Worm (Caenorhabditis elegans) whole organism, young adult: ENCODE measurements around the gene csn-4.

Experiments used
- B0336.3 ChIP-seq: fragments of 200-800 bp; sonication (Bioruptor generic); IDR thresholded peaks from 2 replicates; pipeline ENCODE4 v1.3.6; 2022; ENCODE audit warnings: missing genetic modification characterization, missing compliant biosample characterization
- F10E7.11 ChIP-seq: sonication (generic microtip); optimal IDR thresholded peaks from 2 replicates; lab custom pipeline; 2017; ENCODE audit warnings: mild to moderate bottlenecking, missing genetic modification characterization, moderate library complexity, missing compliant biosample characterization
- F33H1.4 ChIP-seq: fragments of 200-800 bp; sonication (Bioruptor generic); IDR thresholded peaks from 2 replicates; pipeline ENCODE4 v1.3.6; 2022; ENCODE audit warnings: missing genetic modification reagents, missing genetic modification characterization, missing compliant biosample characterization
- F39B2.1 ChIP-seq: fragments of 200-800 bp; sonication (Bioruptor generic); IDR thresholded peaks from 2 replicates; pipeline ENCODE4 v1.3.6; 2022; ENCODE audit warnings: missing genetic modification reagents, missing genetic modification characterization, missing compliant biosample characterization
- F57C9.4 ChIP-seq: sonication (generic microtip); optimal IDR thresholded peaks from 2 replicates; lab custom pipeline; 2017; ENCODE audit warnings: mild to moderate bottlenecking, missing genetic modification characterization, missing compliant biosample characterization
- T07F8.4 ChIP-seq: sonication (generic microtip); optimal IDR thresholded peaks from 2 replicates; lab custom pipeline; 2016; ENCODE audit warnings: mild to moderate bottlenecking, missing genetic modification characterization, moderate library complexity, missing compliant biosample characterization
- Y56A3A.18 ChIP-seq: fragments of 200-800 bp; sonication (Bioruptor generic); IDR thresholded peaks from 2 replicates; pipeline ENCODE4 v1.3.6; 2022; ENCODE audit warnings: missing genetic modification reagents, missing genetic modification characterization, missing compliant biosample characterization
- Y67H2A.10 ChIP-seq: fragments of 200-800 bp; sonication (Bioruptor generic); conservative IDR thresholded peaks from 2 replicates; pipeline ENCODE4 v1.3.6; 2022; ENCODE audit warnings: missing genetic modification reagents, missing genetic modification characterization, missing compliant biosample characterization
- aptf-3 ChIP-seq: fragments of 200-800 bp; sonication (Bioruptor generic); IDR thresholded peaks from 2 replicates; pipeline ENCODE4 v1.3.6; 2022; ENCODE audit warnings: missing genetic modification characterization, missing compliant biosample characterization
- attf-3 ChIP-seq: fragments of 200-800 bp; sonication (Bioruptor generic); conservative IDR thresholded peaks from 2 replicates; pipeline ENCODE4 v1.3.6; 2022; ENCODE audit warnings: missing genetic modification reagents, missing genetic modification characterization, missing compliant biosample characterization
- attf-5 ChIP-seq: fragments of 200-800 bp; sonication (Bioruptor generic); optimal IDR thresholded peaks from 2 replicates; lab custom pipeline; 2018; ENCODE audit warnings: mild to moderate bottlenecking, missing genetic modification characterization, missing compliant biosample characterization
- cebp-2 ChIP-seq: fragments of 200-800 bp; sonication (Bioruptor generic); IDR thresholded peaks from 2 replicates; pipeline ENCODE4 v1.3.6; 2022; ENCODE audit warnings: missing genetic modification characterization, missing compliant biosample characterization
- ceh-58 ChIP-seq: fragments of 200-800 bp; sonication (Bioruptor generic); IDR thresholded peaks from 2 replicates; pipeline ENCODE4 v1.3.6; 2022; ENCODE audit warnings: missing genetic modification characterization, missing compliant biosample characterization
- chd-7 ChIP-seq: sonication (generic microtip); optimal IDR thresholded peaks from 2 replicates; lab custom pipeline; 2016; ENCODE audit warnings: mild to moderate bottlenecking, missing genetic modification characterization, moderate library complexity, missing compliant biosample characterization
- dox-1 ChIP-seq: fragments of 200-800 bp; sonication (Bioruptor generic); IDR thresholded peaks from 2 replicates; pipeline ENCODE4 v1.3.6; 2022; ENCODE audit warnings: missing genetic modification reagents, missing genetic modification characterization, missing compliant biosample characterization
- egl-18 ChIP-seq: fragments of 200-800 bp; sonication (Bioruptor generic); IDR thresholded peaks from 2 replicates; pipeline ENCODE4 v1.3.6; 2022; ENCODE audit warnings: missing genetic modification reagents, missing genetic modification characterization, missing compliant biosample characterization
- egrh-3 ChIP-seq: fragments of 200-800 bp; sonication (Bioruptor generic); IDR thresholded peaks from 2 replicates; pipeline ENCODE4 v1.3.6; 2022; ENCODE audit warnings: missing genetic modification reagents, missing genetic modification characterization, missing compliant biosample characterization
- him-1 ChIP-seq: sonication (generic microtip); optimal IDR thresholded peaks from 2 replicates; lab custom pipeline; 2016; ENCODE audit warnings: missing genotype, missing genetic modification reagents, missing genetic modification characterization, missing compliant biosample characterization
- hmg-20 ChIP-seq: fragments of 200-800 bp; sonication (Bioruptor generic); IDR thresholded peaks from 2 replicates; pipeline ENCODE4 v1.3.6; 2022; ENCODE audit warnings: missing genetic modification reagents, missing genetic modification characterization, missing compliant biosample characterization
- lin-26 ChIP-seq: fragments of 200-800 bp; sonication (Bioruptor generic); IDR thresholded peaks from 2 replicates; pipeline ENCODE4 v1.3.6; 2022; ENCODE audit warnings: missing genetic modification reagents, missing genetic modification characterization, missing compliant biosample characterization
- lin-35 ChIP-seq, 3 experiments: fragments of 150-350 bp in 2 of 3; sonication (generic microtip) in 1 of 3; optimal IDR thresholded peaks; 2 replicates each; lab custom pipeline; 2014 to 2018; ENCODE audit warnings: missing biosample characterization in 3 of 3, missing genetic modification characterization in 3 of 3, missing genetic modification reagents in 3 of 3
- lin-40 ChIP-seq: sonication (generic microtip); optimal IDR thresholded peaks from 2 replicates; lab custom pipeline; 2016; ENCODE audit warnings: missing genetic modification characterization, mild to moderate bottlenecking, missing compliant biosample characterization, missing genotype, missing genetic modification reagents
- lsl-1 ChIP-seq: fragments of 200-800 bp; sonication (Bioruptor generic); optimal IDR thresholded peaks from 2 replicates; lab custom pipeline; 2018; ENCODE audit warnings: mild to moderate bottlenecking, missing genetic modification characterization, moderate library complexity, missing compliant biosample characterization
- madf-3 ChIP-seq: fragments of 200-800 bp; sonication (Bioruptor generic); IDR thresholded peaks from 2 replicates; pipeline ENCODE4 v1.3.6; 2022; ENCODE audit warnings: missing genetic modification reagents, missing genetic modification characterization, missing compliant biosample characterization
- madf-6 ChIP-seq: fragments of 200-800 bp; sonication (Bioruptor generic); IDR thresholded peaks from 2 replicates; pipeline ENCODE4 v1.3.6; 2022; ENCODE audit warnings: missing genetic modification reagents, missing genetic modification characterization, missing compliant biosample characterization
- mcd-1 ChIP-seq: fragments of 200-800 bp; sonication (Bioruptor generic); IDR thresholded peaks from 2 replicates; pipeline ENCODE4 v1.3.6; 2022; ENCODE audit warnings: missing genetic modification reagents, missing genetic modification characterization, missing compliant biosample characterization
- mxl-1 ChIP-seq: sonication (generic microtip); optimal IDR thresholded peaks from 2 replicates; lab custom pipeline; 2016; ENCODE audit warnings: missing genetic modification characterization, missing compliant biosample characterization
- nfya-1 ChIP-seq: sonication (generic microtip); optimal IDR thresholded peaks from 2 replicates; lab custom pipeline; 2017; ENCODE audit warnings: antibody characterized with exemption, missing compliant biosample characterization, missing genetic modification characterization, borderline replicate concordance; ENCODE audit not compliant: insufficient read depth
- nhr-90 ChIP-seq: sonication (generic microtip); optimal IDR thresholded peaks from 2 replicates; lab custom pipeline; 2016; ENCODE audit warnings: missing genotype, mild to moderate bottlenecking, missing genetic modification characterization, missing compliant biosample characterization
- snpc-1.1 ChIP-seq: sonication (generic microtip); optimal IDR thresholded peaks from 2 replicates; lab custom pipeline; 2017; ENCODE audit warnings: missing genetic modification characterization, mild to moderate bottlenecking, missing compliant biosample characterization, antibody characterized with exemption, moderate library complexity, missing genotype, missing genetic modification reagents; ENCODE audit not compliant: insufficient read depth
- tbp1 ChIP-seq: fragments of 200-800 bp; sonication (Bioruptor generic); optimal IDR thresholded peaks from 2 replicates; lab custom pipeline; 2018; ENCODE audit warnings: mild to moderate bottlenecking, missing genetic modification characterization, missing compliant biosample characterization
- xnd-1 ChIP-seq: sonication (generic microtip); optimal IDR thresholded peaks from 2 replicates; lab custom pipeline; 2016; ENCODE audit warnings: missing genotype, missing genetic modification reagents, missing genetic modification characterization, missing compliant biosample characterization
- zfh-2 ChIP-seq: fragments of 200-800 bp; sonication (Bioruptor generic); conservative IDR thresholded peaks from 2 replicates; pipeline ENCODE4 v1.3.6; 2022; ENCODE audit warnings: missing genetic modification reagents, missing genetic modification characterization, missing compliant biosample characterization
- ztf-28 ChIP-seq: fragments of 200-800 bp; sonication (Bioruptor generic); IDR thresholded peaks from 2 replicates; pipeline ENCODE4 v1.3.6; 2022; ENCODE audit warnings: missing genetic modification reagents, missing genetic modification characterization, missing compliant biosample characterization

csn-4 gene

ce11 chrIV:1056263-1056942 is 30.4 kb downstream of the csn-4 start, which contains the start of the genes Y55F3AM.13 and mrps-25:
Gene Y55F3AM.13 (minus strand): TSS chrIV:1056313.
Gene mrps-25 (plus strand): TSS chrIV:1056892.
- TF ChIP-seq attf-3 (GFP tag; lab: Robert Waterston, UW) (peak; percentile 94), egl-18 (GFP tag; lab: Robert Waterston, UW) (no peak), ztf-28 (no peak), him-1 (no peak), snpc-1.1 (tag; lab: Kevin White, UChicago) (no peak)

DNA sequence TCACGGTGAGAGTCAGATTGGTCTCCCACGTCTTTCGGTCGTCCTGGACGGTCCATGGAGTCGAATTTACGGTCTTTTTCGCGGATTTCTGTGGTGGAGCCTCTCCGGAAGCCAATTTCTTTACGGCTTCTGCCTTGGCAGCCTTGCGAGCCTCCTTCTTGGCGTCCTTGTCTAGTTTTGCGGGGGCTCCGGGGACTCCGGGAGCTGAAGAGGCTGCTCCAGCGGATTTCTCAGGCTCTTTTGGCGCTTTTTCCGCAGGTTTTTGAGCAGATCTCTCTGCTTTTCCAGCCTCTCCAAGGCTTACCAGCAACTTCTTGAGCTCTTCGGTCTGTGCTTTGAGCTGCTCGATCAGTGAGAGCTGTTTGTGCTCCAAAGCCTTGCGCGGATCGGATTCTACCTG is 31.1 kb downstream of the csn-4 start:
- TF ChIP-seq dox-1 (GFP tag; lab: Robert Waterston, UW) (peak; percentile 12; the same call in 1 of the 2 replicates), F39B2.1 (no peak), zfh-2 (peak; percentile 85), egrh-3 (GFP tag; lab: Robert Waterston, UW) (peak; percentile 66; the same call in 1 of the 2 replicates)

- TF ChIP-seq F10E7.11 (tag; lab: Kevin White, UChicago) = no peak
- TF ChIP-seq zfh-2 = no peak
- no peak for TF ChIP-seq lin-40 (tag; lab: Kevin White, UChicago)
- TF ChIP-seq attf-3 (GFP tag; lab: Robert Waterston, UW) = peak; percentile 96
- no peak for TF ChIP-seq attf-5 (GFP tag; lab: Kevin White, UChicago)
- TF ChIP-seq lin-35 (GFP tag; optimal IDR thresholded peaks at IDR 0.05; lab: Kevin White, UChicago) = peak in 1 of 3 experiments; percentile 40
- TF ChIP-seq mcd-1 (GFP tag; lab: Robert Waterston, UW) = peak; percentile 19; the same call in 1 of the 2 replicates
- no peak for TF ChIP-seq B0336.3 (GFP tag; lab: Robert Waterston, UW)
- no peak for TF ChIP-seq Y67H2A.10 (GFP tag; lab: Robert Waterston, UW)
Measured at ce11 chrIV:1054736-1055135, 32.1 kb downstream of the csn-4 start, which contains the start of gene dcap-1. Gene dcap-1 (minus strand): TSS chrIV:1054794.

DNA sequence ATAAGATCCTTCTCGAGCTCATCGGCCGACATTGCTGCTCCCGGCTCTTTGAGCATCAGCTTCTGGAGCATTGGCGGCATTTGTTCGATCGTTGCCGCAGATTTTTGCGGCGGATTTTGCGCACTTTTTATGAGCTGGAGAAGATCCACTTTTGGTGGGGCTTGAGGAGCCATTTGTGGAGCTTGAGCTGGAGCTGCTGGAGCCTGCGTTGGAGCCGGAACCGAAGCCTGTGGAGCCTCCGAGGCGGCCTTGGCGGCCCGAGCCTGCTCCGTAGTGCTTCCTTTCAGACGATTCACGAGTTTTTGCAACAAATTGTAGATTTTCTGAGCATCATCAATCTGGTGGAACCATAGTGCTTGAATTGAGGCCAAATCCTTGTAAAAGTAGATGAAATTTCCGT is 32.8 kb downstream of the csn-4 start:
- TF ChIP-seq zfh-2 = peak; percentile 85
- TF ChIP-seq xnd-1 (tag; lab: Kevin White, UChicago) = no peak
- TF ChIP-seq egrh-3 (GFP tag; lab: Robert Waterston, UW) = peak; percentile 77; the same call in 1 of the 2 replicates
- TF ChIP-seq, all 124 proteins: peak for 2

ce11 chrIV:1051636-1052133 is 35.1 kb downstream of the csn-4 start, which contains the start of gene Y55F3AM.21:
Gene Y55F3AM.21 (minus strand): TSS chrIV:1051686.
- TF ChIP-seq xnd-1 (tag; lab: Kevin White, UChicago) (peak; percentile 61), madf-6 (GFP tag; lab: Robert Waterston, UW) (peak; percentile 64), F33H1.4 (GFP tag; lab: Robert Waterston, UW) (peak; percentile 75), attf-3 (GFP tag; lab: Robert Waterston, UW) (0 out of 2 replicates have a peak, but pooled peaks have one; percentile 24), lsl-1 (peak; percentile 40)

ce11 chrIV:1046996-1047395 is 39.8 kb downstream of the csn-4 start:
- TF ChIP-seq tbp1 (GFP tag; lab: Kevin White, UChicago) (no peak), ceh-58 (GFP tag; lab: Robert Waterston, UW) (no peak), nhr-90 (no peak), Y56A3A.18 (GFP tag; lab: Robert Waterston, UW) (no peak), F57C9.4 (tag; lab: Kevin White, UChicago) (no peak), hmg-20 (no peak), madf-3 (no peak), mxl-1 (tag; lab: Kevin White, UChicago) (no peak), T07F8.4 (tag; lab: Kevin White, UChicago) (no peak), cebp-2 (no peak), aptf-3 (GFP tag; lab: Robert Waterston, UW) (no peak), lin-26 (GFP tag; lab: Robert Waterston, UW) (no peak), F33H1.4 (GFP tag; lab: Robert Waterston, UW) (no peak), chd-7 (tag; lab: Kevin White, UChicago) (no peak), nfya-1 (no peak)
